Worm (Caenorhabditis elegans): Measurements from ENCODE around the gene F34H10.3.
A peak's percentile ranks its signal among the peaks of the same experiment; 100 is the strongest.

Gene F34H10.3

ce11 chrX:9622609-9623008 is 12.2 kb downstream of the F34H10.3 start (continued):
- TF ChIP-seq C17E4.6 (GFP tag; IDR thresholded peaks at IDR 0.05): no peak
- TF ChIP-seq ztf-18 (tag; optimal IDR thresholded peaks at IDR 0.05): peak; percentile 70
- peak; percentile 52 for TF ChIP-seq T07F8.4 (tag; optimal IDR thresholded peaks at IDR 0.05)
- TF ChIP-seq aptf-3 (GFP tag; IDR thresholded peaks at IDR 0.05): 0 out of 2 replicates have a peak, but pooled peaks have one; percentile 48
- TF ChIP-seq ets-4 (GFP tag; optimal IDR thresholded peaks at IDR 0.05): peak; percentile 43
- no peak for TF ChIP-seq unc-130 (GFP tag; optimal IDR thresholded peaks at IDR 0.05)
- TF ChIP-seq Y79H2A.3 (GFP tag; conservative IDR thresholded peaks at IDR 0.05): no peak
- TF ChIP-seq sptf-2 (GFP tag; optimal IDR thresholded peaks at IDR 0.05): peak; percentile 52
- no peak for TF ChIP-seq nfya-2 (GFP tag; IDR thresholded peaks at IDR 0.05)
- peak; percentile 67 for TF ChIP-seq madf-10 (tag; optimal IDR thresholded peaks at IDR 0.05)
- no peak for TF ChIP-seq madf-8 (GFP tag; conservative IDR thresholded peaks at IDR 0.05)
- TF ChIP-seq F22D6.2 (tag; optimal IDR thresholded peaks at IDR 0.05): no peak
- no peak for TF ChIP-seq hsf-1 (GFP tag; IDR thresholded peaks at IDR 0.05)
- TF ChIP-seq nfya-1 (tag; optimal IDR thresholded peaks at IDR 0.05; ENCODE audit: borderline replicate concordance, insufficient read depth): no peak
- peak; percentile 19 for TF ChIP-seq T26A5.8 (tag; optimal IDR thresholded peaks at IDR 0.05)
- no peak for TF ChIP-seq madf-3 (GFP tag; IDR thresholded peaks at IDR 0.05)
- TF ChIP-seq dox-1 (GFP tag; IDR thresholded peaks at IDR 0.05): peak; percentile 78; the same call in 1 of the 2 replicates
- peak; percentile 71 to 87 for TF ChIP-seq rec-8 (tag; optimal IDR thresholded peaks at IDR 0.05)
- TF ChIP-seq F23B12.7 (tag; optimal IDR thresholded peaks at IDR 0.05; ENCODE audit: insufficient read depth): peak; percentile 59
- peak; percentile 83 for TF ChIP-seq snpc-3.4 (tag; optimal IDR thresholded peaks at IDR 0.05)
- TF ChIP-seq ztf-26 (tag; optimal IDR thresholded peaks at IDR 0.05): no peak
- peak; percentile 89 for TF ChIP-seq him-1 (tag; optimal IDR thresholded peaks at IDR 0.05)
- TF ChIP-seq atf-7 (tag; optimal IDR thresholded peaks at IDR 0.05): peak; percentile 74
- no peak for TF ChIP-seq lag-1 (GFP tag; IDR thresholded peaks at IDR 0.05)
- TF ChIP-seq rpc-1 (optimal IDR thresholded peaks at IDR 0.05): peak; percentile 95
- peak; percentile 98 for TF ChIP-seq rpc-1 (tag; optimal IDR thresholded peaks at IDR 0.05)
- no peak for TF ChIP-seq mel-28 (tag; optimal IDR thresholded peaks at IDR 0.05; ENCODE audit: borderline replicate concordance)
- TF ChIP-seq F55B11.4 (tag; optimal IDR thresholded peaks at IDR 0.05; ENCODE audit: borderline replicate concordance, insufficient read depth): no peak
- TF ChIP-seq ceh-40 (GFP tag; IDR thresholded peaks at IDR 0.05): peak; percentile 66
- TF ChIP-seq tbx-9 (tag; optimal IDR thresholded peaks at IDR 0.05; ENCODE audit: borderline replicate concordance): no peak
- no peak for TF ChIP-seq nhr-120 (GFP tag; IDR thresholded peaks at IDR 0.05)
- TF ChIP-seq somi-1 (GFP tag; optimal IDR thresholded peaks at IDR 0.05): peak; percentile 53
- TF ChIP-seq egl-44 (GFP tag; IDR thresholded peaks at IDR 0.05): peak; percentile 82
- TF ChIP-seq efl-1 (GFP tag; optimal IDR thresholded peaks at IDR 0.05): no peak
- TF ChIP-seq bed-2 (GFP tag; IDR thresholded peaks at IDR 0.05): no peak
- TF ChIP-seq dpl-1 (GFP tag; optimal IDR thresholded peaks at IDR 0.05): no peak
- TF ChIP-seq nhr-179 (tag; optimal IDR thresholded peaks at IDR 0.05): no peak
- peak; percentile 24 for TF ChIP-seq B0035.1 (tag; optimal IDR thresholded peaks at IDR 0.05)
- no peak for TF ChIP-seq ztf-22 (GFP tag; optimal IDR thresholded peaks at IDR 0.05)
- peak; percentile 40 for TF ChIP-seq nhr-27 (tag; optimal IDR thresholded peaks at IDR 0.05)
- TF ChIP-seq ama-1 (optimal IDR thresholded peaks at IDR 0.05): no peak
- peak in 1 of 2 experiments; percentile 82 for TF ChIP-seq ama-1 (GFP tag; optimal IDR thresholded peaks at IDR 0.05)
- peak in 1 of 3 experiments; percentile 43 for TF ChIP-seq lin-35 (GFP tag; optimal IDR thresholded peaks at IDR 0.05)
- TF ChIP-seq B0261.1 (tag; optimal IDR thresholded peaks at IDR 0.05): peak; percentile 78
- no peak for TF ChIP-seq B0336.3 (GFP tag; IDR thresholded peaks at IDR 0.05)
- TF ChIP-seq Y56A3A.18 (GFP tag; IDR thresholded peaks at IDR 0.05): peak; percentile 81
- TF ChIP-seq F39B2.1 (GFP tag; IDR thresholded peaks at IDR 0.05): no peak
- no peak for TF ChIP-seq unc-62 (GFP tag; optimal IDR thresholded peaks at IDR 0.05)
- peak; percentile 17 for TF ChIP-seq ceh-27 (GFP tag; optimal IDR thresholded peaks at IDR 0.05)
- no peak for TF ChIP-seq lsl-1 (GFP tag; optimal IDR thresholded peaks at IDR 0.05)

Measured in whole organism, young adult.